Fruit fly (Drosophila melanogaster): ENCODE results near the gene wls.
"Not testable (repeated sequence)": the region's sequence is repeated elsewhere in the genome, so short reads cannot be mapped to it uniquely, and the experiment has no call there.

Gene wls

dm6 chr3L:11134886-11135285, 34.5 kb downstream of the wls start, which contains the start of gene CG14143:
Gene CG14143, plus strand, starts transcription at chr3L:11134987.
- not testable (repeated sequence) for TF ChIP-seq CG12605 (GFP tag; IDR thresholded peaks at IDR 0.05); CG8301 (tag; optimal IDR thresholded peaks at IDR 0.05); CG13204 (GFP tag; optimal IDR thresholded peaks at IDR 0.05)

dm6 chr3L:11132055-11132454, 37.4 kb downstream of the wls start, which contains the start of gene CG32074:
Gene CG32074, minus strand, starts transcription at chr3L:11132322.
- TF ChIP-seq CG14655 (GFP tag; optimal IDR thresholded peaks at IDR 0.05); CG8159 (tag; optimal IDR thresholded peaks at IDR 0.05); CG13204 (GFP tag; optimal IDR thresholded peaks at IDR 0.05): not testable (repeated sequence)

dm6 chr3L:11130535-11130934, 38.9 kb downstream of the wls start, which contains the start of gene nol:
Gene nol, plus strand, starts transcription at chr3L:11130835.
- no peak for TF ChIP-seq CG14655 (GFP tag; optimal IDR thresholded peaks at IDR 0.05)

- TF ChIP-seq CG9948 (tag; optimal IDR thresholded peaks at IDR 0.05) (no peak), Snoo (tag; optimal IDR thresholded peaks at IDR 0.05) (no peak), CG17806 (tag; optimal IDR thresholded peaks at IDR 0.05) (no peak), CG8159 (tag; optimal IDR thresholded peaks at IDR 0.05) (no peak), CG8301 (tag; optimal IDR thresholded peaks at IDR 0.05) (no peak), CG13204 (GFP tag; optimal IDR thresholded peaks at IDR 0.05) (no peak), rn (GFP tag; IDR thresholded peaks at IDR 0.05) (no peak), CG34367 (tag; optimal IDR thresholded peaks at IDR 0.05) (no peak), CG12605 (GFP tag; IDR thresholded peaks at IDR 0.05) (no peak), CG14655 (GFP tag; optimal IDR thresholded peaks at IDR 0.05) (no peak), CG32121 (GFP tag; IDR thresholded peaks at IDR 0.05) (no peak), Pif1B (GFP tag; optimal IDR thresholded peaks at IDR 0.05) (no peak), fd96Ca (GFP tag; IDR thresholded peaks at IDR 0.05) (no peak), CG10348 (GFP tag; IDR thresholded peaks at IDR 0.05) (no peak)
Measured at dm6 chr3L:11125636-11126532, 43.5 kb downstream of the wls start.

DNA sequence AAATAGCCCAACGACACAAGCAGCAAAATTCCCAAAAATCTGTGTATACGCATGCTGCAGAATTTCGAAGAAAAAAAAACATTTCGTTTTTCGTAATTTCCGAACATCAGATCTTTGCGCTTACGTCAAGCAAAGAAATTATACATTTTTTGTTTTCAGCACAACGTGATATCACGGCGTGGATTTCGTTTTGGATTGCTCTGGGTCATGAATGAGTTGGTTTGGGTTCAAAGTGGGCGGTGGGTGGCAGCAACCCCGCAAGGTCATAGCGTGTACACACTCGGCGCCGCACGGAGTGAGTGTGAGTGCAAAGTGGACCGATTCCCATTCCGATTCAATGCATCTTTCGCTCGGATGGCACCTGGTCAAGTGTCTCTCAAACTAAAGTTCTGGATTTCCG, 44.6 kb downstream of the wls start:
- no peak for TF ChIP-seq EcR (GFP tag; optimal IDR thresholded peaks at IDR 0.05)
- TF ChIP-seq CG12605 (GFP tag; IDR thresholded peaks at IDR 0.05): no peak
- no peak for TF ChIP-seq Pif1A (GFP tag; optimal IDR thresholded peaks at IDR 0.05)
- TF ChIP-seq CG8159 (tag; optimal IDR thresholded peaks at IDR 0.05): no peak
- TF ChIP-seq Pif1B (GFP tag; optimal IDR thresholded peaks at IDR 0.05): no peak
- TF ChIP-seq fd96Ca (GFP tag; IDR thresholded peaks at IDR 0.05): no peak

DNA sequence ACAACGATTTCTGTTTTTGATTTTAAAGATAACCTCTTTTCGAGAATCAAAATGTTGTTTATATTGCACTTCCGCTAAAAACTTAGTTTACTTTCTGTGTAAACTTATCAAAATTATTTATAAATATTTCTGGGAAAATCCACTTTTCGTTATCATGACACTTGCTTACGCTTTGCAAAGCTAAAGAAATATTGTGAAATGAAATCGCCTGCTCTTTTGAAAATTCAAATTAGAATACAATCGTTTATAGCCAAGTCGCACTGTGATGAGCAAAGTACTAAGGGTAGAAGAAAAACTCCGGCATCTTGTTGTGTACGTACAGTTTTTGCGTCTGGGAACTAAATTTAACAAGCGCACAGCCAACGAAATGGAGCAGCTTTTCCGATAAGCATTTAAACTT, 45.0 kb downstream of the wls start:
- peak; percentile 47 for TF ChIP-seq CG14655 (GFP tag; optimal IDR thresholded peaks at IDR 0.05)
- TF ChIP-seq fd96Ca (GFP tag; IDR thresholded peaks at IDR 0.05): no peak

DNA sequence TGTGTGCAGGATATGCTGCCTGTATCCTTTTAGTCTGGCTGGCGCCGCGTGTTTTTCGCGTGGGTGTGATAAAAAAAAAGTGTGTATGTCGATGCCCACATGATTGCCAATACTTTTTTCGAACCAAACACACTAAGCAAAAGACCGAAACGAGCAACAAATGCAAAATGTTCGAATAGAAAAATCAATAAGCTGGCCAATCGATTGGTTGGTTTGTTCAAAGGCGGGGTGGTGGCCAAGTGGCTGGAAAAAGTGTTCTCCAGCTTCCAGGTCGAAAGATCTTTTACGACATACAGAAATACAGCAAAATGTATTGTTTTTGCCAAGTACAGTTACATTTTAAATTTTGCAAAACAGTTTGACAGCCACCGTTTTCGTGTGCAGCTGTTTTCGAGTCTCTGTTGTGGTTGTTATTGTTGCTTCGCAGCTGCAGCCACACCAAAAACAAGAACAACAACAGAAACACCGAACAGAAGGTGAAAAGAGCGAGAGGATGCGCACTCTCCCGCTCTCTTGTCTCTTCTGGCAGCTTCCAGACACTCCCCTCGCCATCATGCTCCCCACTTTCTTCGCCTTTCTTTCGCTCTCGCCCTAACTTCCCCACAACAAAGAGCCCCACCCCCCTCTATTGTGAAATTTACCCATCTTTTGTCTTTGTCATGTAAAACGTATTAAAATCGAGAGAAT, 45.7 kb downstream of the wls start:
- TF ChIP-seq gl (tag; optimal IDR thresholded peaks at IDR 0.05) (no peak), CG4496 (GFP tag; IDR thresholded peaks at IDR 0.05) (0 out of 3 replicates have a peak, but pooled peaks have one; percentile 11), CG15710 (tag; optimal IDR thresholded peaks at IDR 0.05) (no peak), Ets98B (GFP tag; IDR thresholded peaks at IDR 0.05) (no peak)

DNA sequence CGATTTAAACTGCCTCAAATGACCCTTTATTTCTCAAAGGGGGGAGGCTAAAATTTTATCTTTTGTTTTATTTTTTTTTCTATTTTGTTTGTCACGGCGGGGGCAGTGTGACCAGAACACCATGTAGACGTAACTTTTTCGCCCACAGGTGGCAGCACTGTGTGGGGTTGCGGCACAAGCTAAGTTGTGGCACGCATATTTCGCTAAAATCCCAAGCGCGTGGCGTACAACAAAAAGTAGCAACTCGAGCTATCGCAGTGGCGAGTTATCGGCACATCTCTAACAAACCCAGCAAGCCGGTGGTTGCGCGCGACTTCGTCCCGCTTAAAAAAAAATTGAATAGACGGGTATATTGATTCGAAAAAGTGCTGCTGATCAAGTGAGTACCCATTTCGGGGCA, 46.3 kb downstream of the wls start, which contains the start of the genes Ufd1 and NaPi-III:
TSS of gene Ufd1 (minus strand) at position 129 of the 400 bp plus-strand sequence.
TSS of gene NaPi-III (plus strand) at position 261 of the 400 bp plus-strand sequence.
- TF ChIP-seq CG10348 (GFP tag; IDR thresholded peaks at IDR 0.05) (no peak), CG32121 (GFP tag; IDR thresholded peaks at IDR 0.05) (peak; percentile 69), CG17806 (tag; optimal IDR thresholded peaks at IDR 0.05) (no peak), CG8159 (tag; optimal IDR thresholded peaks at IDR 0.05) (no peak), Pif1B (GFP tag; optimal IDR thresholded peaks at IDR 0.05) (no peak), Snoo (tag; optimal IDR thresholded peaks at IDR 0.05) (peak; percentile 43), CG14655 (GFP tag; optimal IDR thresholded peaks at IDR 0.05) (no peak), CG9948 (tag; optimal IDR thresholded peaks at IDR 0.05) (no peak), CG4496 (GFP tag; IDR thresholded peaks at IDR 0.05) (peak; percentile 76), CG15710 (tag; optimal IDR thresholded peaks at IDR 0.05) (peak; percentile 31), D1 (tag; optimal IDR thresholded peaks at IDR 0.05) (no peak), Pif1A (GFP tag; optimal IDR thresholded peaks at IDR 0.05) (peak; percentile 1), Ets98B (GFP tag; IDR thresholded peaks at IDR 0.05) (peak; percentile 76), gl (tag; optimal IDR thresholded peaks at IDR 0.05) (no peak), CG12605 (GFP tag; IDR thresholded peaks at IDR 0.05) (no peak), rn (GFP tag; IDR thresholded peaks at IDR 0.05) (0 out of 2 replicates have a peak, but pooled peaks have one; percentile 23), fd96Ca (GFP tag; IDR thresholded peaks at IDR 0.05) (0 out of 3 replicates have a peak, but pooled peaks have one; percentile 24), EcR (GFP tag; optimal IDR thresholded peaks at IDR 0.05) (no peak), CG13204 (GFP tag; optimal IDR thresholded peaks at IDR 0.05) (no peak), CG34367 (tag; optimal IDR thresholded peaks at IDR 0.05) (no peak), CG8301 (tag; optimal IDR thresholded peaks at IDR 0.05) (no peak)

Data from whole organism, pupa.